Fruit fly (Drosophila melanogaster) S2 (cell line): ENCODE data around the gene Eig71Ei.

Experiments
- CG8478 ChIP-seq: fragments of >200 bp; optimal IDR thresholded peaks from 2 replicates; lab custom pipeline; 2018
- CTCF ChIP-seq, 2 experiments: fragments of >200 bp; optimal IDR thresholded peaks; 2 replicates each; lab custom pipeline; 2018

DNA sequence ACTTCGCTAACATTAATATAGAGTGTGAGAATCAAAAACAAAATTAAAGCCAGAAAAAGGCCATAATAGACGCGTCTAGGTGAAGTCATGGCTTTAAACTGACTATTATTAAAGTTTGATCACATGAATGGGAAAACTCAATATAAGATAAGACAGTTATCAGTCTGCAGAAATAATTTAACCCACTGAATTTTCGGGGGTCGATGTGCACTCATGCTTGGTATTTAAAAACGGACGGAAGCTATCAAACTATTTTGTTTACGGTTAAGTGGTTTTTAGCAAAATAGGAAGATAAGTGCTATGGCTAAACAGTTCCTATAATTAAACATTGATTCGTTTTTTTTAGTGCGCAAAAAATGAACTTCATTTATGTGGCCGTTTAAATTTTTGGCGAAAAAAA, 32.5 kb downstream of the Eig71Ei start, which contains the start of gene CG34451:
- no peak for TF ChIP-seq CG8478
- no peak for TF ChIP-seq CTCF (optimal IDR thresholded peaks at IDR 0.05; lab: Kevin White, UChicago)
